Worm (Caenorhabditis elegans): ENCODE measurements around the gene sri-66.

ce11 chrV:17098669-17099068 lies 38.6 kb downstream of the sri-66 start, which contains the start of the genes ZK218.3 and ZK218.4:
- no peak for TF ChIP-seq set-16 (GFP tag; IDR thresholded peaks at IDR 0.05)
- no peak for TF ChIP-seq nhr-77 (tag; optimal IDR thresholded peaks at IDR 0.05)
- no peak for TF ChIP-seq D1046.2 (GFP tag; IDR thresholded peaks at IDR 0.05)
- no peak for TF ChIP-seq hlh-30 (tag; optimal IDR thresholded peaks at IDR 0.05; ENCODE audit: insufficient read depth)
- TF ChIP-seq gei-8 (GFP tag; optimal IDR thresholded peaks at IDR 0.05): no peak
- no peak for TF ChIP-seq ces-1 (GFP tag; optimal IDR thresholded peaks at IDR 0.05)
- no peak for TF ChIP-seq T20F7.1 (GFP tag; optimal IDR thresholded peaks at IDR 0.05)
- no peak for TF ChIP-seq nhr-11 (tag; optimal IDR thresholded peaks at IDR 0.05)
- no peak for TF ChIP-seq aha-1 (tag)
- no peak for TF ChIP-seq nhr-41 (GFP tag; IDR thresholded peaks at IDR 0.05)
- no peak for TF ChIP-seq lin-13 (GFP tag; optimal IDR thresholded peaks at IDR 0.05)
